Fruit fly (Drosophila melanogaster) Kc167 (cell line): ENCODE data around the gene Ugt35E2.

ENCODE experiments used
- Myc ChIP-seq: fragments of >200 bp; optimal IDR thresholded peaks from 2 replicates; lab custom pipeline; 2017; ENCODE audit warnings: missing external identifiers
- h ChIP-seq: fragments of >200 bp; optimal IDR thresholded peaks from 3 replicates; lab custom pipeline; 2018; ENCODE audit warnings: missing external identifiers
- insv ChIP-seq: fragments of >200 bp; optimal IDR thresholded peaks from 3 replicates; lab custom pipeline; 2018; ENCODE audit warnings: missing external identifiers
- psq ChIP-seq: fragments of >200 bp; optimal IDR thresholded peaks from 2 replicates; lab custom pipeline; 2017; ENCODE audit warnings: missing external identifiers
- ttk ChIP-seq: sonication (Bioruptor generic); optimal IDR thresholded peaks from 2 replicates; lab custom pipeline; 2017; ENCODE audit warnings: missing external identifiers

DNA sequence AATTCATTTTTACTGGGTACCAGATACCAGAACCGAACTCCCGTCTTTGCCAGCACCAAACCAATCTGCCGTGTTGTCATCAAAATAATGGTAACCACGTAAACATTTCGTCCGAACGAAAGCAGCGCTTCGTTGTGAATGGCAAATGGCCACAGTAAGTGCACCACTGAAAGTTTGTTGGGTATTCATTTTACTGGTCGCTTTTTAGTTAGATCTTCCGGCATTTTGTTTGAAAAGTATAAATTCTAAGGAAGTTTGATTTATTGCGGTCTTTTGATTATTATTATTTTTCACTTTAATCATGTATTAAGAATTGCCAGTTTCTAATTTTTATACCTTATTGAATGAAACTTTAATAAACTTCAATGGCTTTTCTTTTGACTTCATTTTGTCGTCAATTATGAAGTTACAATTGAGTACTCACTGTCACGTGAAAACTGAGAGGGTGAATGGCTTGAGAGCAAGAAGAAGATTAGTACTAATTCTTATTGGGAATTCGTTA is 46.7 kb upstream of the Ugt35E2 start, which contains the start of gene ZnT86D:
- no peak for TF ChIP-seq insv (lab: Kevin White, UChicago)
- no peak for TF ChIP-seq Myc (lab: Kevin White, UChicago)
- TF ChIP-seq ttk (lab: Kevin White, UChicago): no peak
- no peak for TF ChIP-seq h (lab: Kevin White, UChicago)
- TF ChIP-seq psq (lab: Kevin White, UChicago): no peak
